Worm (Caenorhabditis elegans) whole organism, mixed stage, embryonic: ENCODE results near the gene unc-42.

Experiments
- ces-1 ChIP-seq: fragments of 150-350 bp; optimal IDR thresholded peaks from 2 replicates; lab custom pipeline; 2014; ENCODE audit warnings: missing biosample characterization, missing genetic modification reagents, missing genetic modification characterization
- drap-1 ChIP-seq: fragments of 200-800 bp; sonication (Bioruptor generic); optimal IDR thresholded peaks from 3 replicates; lab custom pipeline; 2018; ENCODE audit warnings: mild to moderate bottlenecking, missing genetic modification characterization, missing compliant biosample characterization
- lin-13 ChIP-seq: fragments of 150-350 bp; optimal IDR thresholded peaks from 2 replicates; lab custom pipeline; 2014; ENCODE audit warnings: missing biosample characterization, missing genetic modification characterization
- lsy-2 ChIP-seq: fragments of 150-350 bp; optimal IDR thresholded peaks from 2 replicates; lab custom pipeline; 2014; ENCODE audit warnings: missing biosample characterization, missing genetic modification characterization
- mep-1 ChIP-seq: fragments of 150-350 bp; optimal IDR thresholded peaks from 2 replicates; lab custom pipeline; 2017; ENCODE audit warnings: missing biosample characterization, missing genetic modification reagents, missing genetic modification characterization, inconsistent platforms
- nhr-237 ChIP-seq: fragments of 150-350 bp; optimal IDR thresholded peaks from 2 replicates; lab custom pipeline; 2014; ENCODE audit warnings: missing biosample characterization, missing genetic modification characterization
- nhr-76 ChIP-seq: sonication (generic microtip); optimal IDR thresholded peaks from 2 replicates; lab custom pipeline; 2017; ENCODE audit warnings: missing biosample characterization, missing genetic modification characterization
- pha-4 ChIP-seq: fragments of 150-350 bp; optimal IDR thresholded peaks from 2 replicates; lab custom pipeline; 2018; ENCODE audit warnings: missing biosample characterization, missing genetic modification reagents, missing genetic modification characterization

- TF ChIP-seq ces-1 (GFP tag; lab: Kevin White, UChicago) (peak; percentile 17), nhr-237 (no peak), mep-1 (tag; lab: Kevin White, UChicago) (no peak), lsy-2 (tag; lab: Kevin White, UChicago) (no peak), drap-1 (GFP tag; lab: Kevin White, UChicago) (no peak), nhr-76 (tag; lab: Kevin White, UChicago) (no peak), lin-13 (tag; lab: Kevin White, UChicago) (no peak), pha-4 (tag; lab: Kevin White, UChicago) (no peak)
Observed at ce11 chrV:9796002-9796401, 26.8 kb upstream of the unc-42 start.
